Worm (Caenorhabditis elegans): ENCODE measurements around the gene gln-1.

gln-1 gene

ce11 chrX:6097551-6097950 lies 39.5 kb downstream of the gln-1 start, which contains the start of gene C15H9.4 (continued):
- TF ChIP-seq hif-1 (tag; optimal IDR thresholded peaks at IDR 0.05) (peak in 1 of 2 experiments; percentile 31), aly-2 (tag; optimal IDR thresholded peaks at IDR 0.05) (no peak), lir-3 (tag; optimal IDR thresholded peaks at IDR 0.05) (no peak), T26A8.4 (GFP tag; IDR thresholded peaks at IDR 0.05) (peak; percentile 21; the same call in 1 of the 2 replicates), spr-1 (tag; optimal IDR thresholded peaks at IDR 0.05) (no peak), lin-1 (GFP tag; IDR thresholded peaks at IDR 0.05) (no peak), unc-62 (GFP tag; optimal IDR thresholded peaks at IDR 0.05 in 1 of 2) (peak in 1 of 2 experiments; percentile 90), unc-62 (tag; optimal IDR thresholded peaks at IDR 0.05) (no peak), nhr-48 (tag; optimal IDR thresholded peaks at IDR 0.05) (no peak), tag-97 (GFP tag; IDR thresholded peaks at IDR 0.05) (no peak), lin-38 (GFP tag; IDR thresholded peaks at IDR 0.05) (no peak), nhr-41 (GFP tag; IDR thresholded peaks at IDR 0.05) (no peak), nhr-102 (tag; optimal IDR thresholded peaks at IDR 0.05) (peak; percentile 4), snpc-1.2 (GFP tag; IDR thresholded peaks at IDR 0.05) (no peak), tra-1 (GFP tag; IDR thresholded peaks at IDR 0.05) (no peak), saeg-2 (GFP tag; IDR thresholded peaks at IDR 0.05) (no peak), daf-8 (GFP tag; IDR thresholded peaks at IDR 0.05) (no peak), php-3 (GFP tag; IDR thresholded peaks at IDR 0.05) (0 out of 2 replicates have a peak, but pooled peaks have one; percentile 26), lin-29 (GFP tag; IDR thresholded peaks at IDR 0.05) (no peak), dpl-1 (GFP tag; optimal IDR thresholded peaks at IDR 0.05) (no peak), jun-1 (tag; optimal IDR thresholded peaks at IDR 0.05) (no peak), ceh-62 (tag; optimal IDR thresholded peaks at IDR 0.05) (no peak), pqm-1 (tag; optimal IDR thresholded peaks at IDR 0.05) (no peak)

ce11 chrX:6098420-6098819 lies 40.4 kb downstream of the gln-1 start:
- TF ChIP-seq daf-16 (GFP tag; optimal IDR thresholded peaks at IDR 0.05) (no peak), daf-16 (tag; optimal IDR thresholded peaks at IDR 0.05) (peak; percentile 84), nhr-25 (tag; optimal IDR thresholded peaks at IDR 0.05; ENCODE audit: borderline replicate concordance, insufficient read depth) (no peak), nhr-28 (tag; optimal IDR thresholded peaks at IDR 0.05) (peak; percentile 90), daf-12 (tag; optimal IDR thresholded peaks at IDR 0.05) (no peak), F44E2.7 (GFP tag; IDR thresholded peaks at IDR 0.05) (no peak), aly-2 (tag; optimal IDR thresholded peaks at IDR 0.05) (no peak), madf-5 (GFP tag; IDR thresholded peaks at IDR 0.05) (no peak), hlh-11 (tag; optimal IDR thresholded peaks at IDR 0.05) (peak; percentile 49), mes-2 (tag; optimal IDR thresholded peaks at IDR 0.05; ENCODE audit: poor library complexity, severe bottlenecking) (peak; percentile 50), nhr-77 (tag; optimal IDR thresholded peaks at IDR 0.05) (peak; percentile 52), php-3 (GFP tag; IDR thresholded peaks at IDR 0.05) (peak; percentile 51; the same call in 1 of the 2 replicates), dve-1 (tag; optimal IDR thresholded peaks at IDR 0.05; ENCODE audit: insufficient read depth) (peak; percentile 57), nhr-41 (GFP tag; IDR thresholded peaks at IDR 0.05) (peak; percentile 19; the same call in 1 of the 2 replicates), lin-1 (GFP tag; IDR thresholded peaks at IDR 0.05) (0 out of 2 replicates have a peak, but pooled peaks have one; percentile 38), dmd-6 (GFP tag; IDR thresholded peaks at IDR 0.05) (peak; percentile 67), ceh-82 (tag; optimal IDR thresholded peaks at IDR 0.05) (no peak), pqm-1 (tag; optimal IDR thresholded peaks at IDR 0.05) (peak; percentile 96), aha-1 (tag) (peak; percentile 13), zfp-3 (GFP tag; conservative IDR thresholded peaks at IDR 0.05) (no peak)

ce11 chrX:6100395-6101099 lies 42.5 kb downstream of the gln-1 start:
- TF ChIP-seq dve-1 (tag; optimal IDR thresholded peaks at IDR 0.05; ENCODE audit: insufficient read depth) (peak; percentile 21), nhr-28 (tag; optimal IDR thresholded peaks at IDR 0.05) (peak; percentile 65), tag-97 (GFP tag; IDR thresholded peaks at IDR 0.05) (no peak), aha-1 (tag) (peak; percentile 93), unc-62 (GFP tag; optimal IDR thresholded peaks at IDR 0.05 in 1 of 2) (peak in 1 of 2 experiments; percentile 13), unc-62 (tag; optimal IDR thresholded peaks at IDR 0.05) (no peak), hlh-11 (tag; optimal IDR thresholded peaks at IDR 0.05) (peak; percentile 13), php-3 (GFP tag; IDR thresholded peaks at IDR 0.05) (peak; percentile 66; the same call in 1 of the 2 replicates), dmd-6 (GFP tag; IDR thresholded peaks at IDR 0.05) (peak; percentile 40; the same call in 1 of the 2 replicates), daf-16 (GFP tag; optimal IDR thresholded peaks at IDR 0.05) (no peak), daf-16 (tag; optimal IDR thresholded peaks at IDR 0.05) (peak; percentile 22), unc-130 (GFP tag; optimal IDR thresholded peaks at IDR 0.05) (no peak), aly-2 (tag; optimal IDR thresholded peaks at IDR 0.05) (no peak)
